Fruit fly (Drosophila melanogaster): Measurements from ENCODE around the gene Osi14.

The Osi14 gene

DNA sequence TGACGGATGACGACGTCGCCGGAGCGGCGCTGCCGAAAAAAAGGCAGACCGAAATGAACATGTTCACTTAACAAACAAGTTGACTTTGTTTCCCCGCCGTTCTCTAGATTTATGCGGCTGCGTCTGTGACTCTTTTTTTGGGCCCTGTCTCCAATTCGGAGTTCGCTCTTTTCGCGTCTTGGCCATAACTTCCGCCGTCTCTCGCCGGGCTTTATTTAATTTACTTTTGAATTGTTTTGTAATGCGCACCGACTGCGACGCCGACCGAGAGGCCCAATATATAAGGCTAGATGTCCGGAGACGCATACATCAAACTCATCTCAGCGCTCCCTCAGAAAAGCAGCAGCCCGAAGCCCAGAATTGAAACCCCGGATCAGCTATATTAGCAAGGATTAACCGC, at the start of gene Osi14:
TSS of gene Osi14 (plus strand) at position 301 of the 400 bp plus-strand sequence.
- TF ChIP-seq fkh (GFP tag; optimal IDR thresholded peaks at IDR 0.05) (no peak), CG34406 (GFP tag; optimal IDR thresholded peaks at IDR 0.05) (no peak), CG6792 (GFP tag; optimal IDR thresholded peaks at IDR 0.05) (no peak), CG10669 (GFP tag; optimal IDR thresholded peaks at IDR 0.05) (no peak), CG16779 (tag; optimal IDR thresholded peaks at IDR 0.05) (no peak), fd85E (GFP tag; optimal IDR thresholded peaks at IDR 0.05) (no peak), Hr4 (GFP tag; optimal IDR thresholded peaks at IDR 0.05) (no peak), CG6163 (GFP tag; IDR thresholded peaks at IDR 0.05) (no peak), Met (GFP tag; optimal IDR thresholded peaks at IDR 0.05) (no peak), achi (GFP tag; optimal IDR thresholded peaks at IDR 0.05) (no peak), Lpt (GFP tag; optimal IDR thresholded peaks at IDR 0.05) (no peak)

DNA sequence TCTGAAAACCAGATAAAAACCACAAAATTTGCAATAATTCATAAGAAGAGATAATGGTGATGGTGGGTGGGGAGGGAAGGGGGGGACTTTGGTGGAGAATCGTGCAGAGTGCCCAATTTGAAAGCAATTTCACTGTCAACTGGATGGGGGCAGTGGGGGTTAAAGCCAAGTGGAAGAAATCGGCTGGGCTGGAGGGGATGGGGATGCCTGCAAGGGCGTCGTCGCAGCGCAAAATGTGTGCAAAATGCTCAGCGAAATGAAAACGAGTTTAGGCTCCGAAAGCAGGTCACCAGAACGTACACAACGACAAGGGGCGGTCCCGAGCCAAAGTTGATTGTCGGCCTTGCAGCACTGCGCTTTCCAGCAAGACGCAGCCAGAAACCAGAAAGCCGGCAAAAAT, 46.1 kb upstream of the Osi14 start:
- TF ChIP-seq CG16779 (tag; optimal IDR thresholded peaks at IDR 0.05) (no peak), CG6854 (GFP tag; optimal IDR thresholded peaks at IDR 0.05) (peak; percentile 89), Blimp-1 (GFP tag; optimal IDR thresholded peaks at IDR 0.05) (peak; percentile 96), CG32006 (GFP tag; optimal IDR thresholded peaks at IDR 0.05) (no peak), Gug (GFP tag; IDR thresholded peaks at IDR 0.05) (no peak)

DNA sequence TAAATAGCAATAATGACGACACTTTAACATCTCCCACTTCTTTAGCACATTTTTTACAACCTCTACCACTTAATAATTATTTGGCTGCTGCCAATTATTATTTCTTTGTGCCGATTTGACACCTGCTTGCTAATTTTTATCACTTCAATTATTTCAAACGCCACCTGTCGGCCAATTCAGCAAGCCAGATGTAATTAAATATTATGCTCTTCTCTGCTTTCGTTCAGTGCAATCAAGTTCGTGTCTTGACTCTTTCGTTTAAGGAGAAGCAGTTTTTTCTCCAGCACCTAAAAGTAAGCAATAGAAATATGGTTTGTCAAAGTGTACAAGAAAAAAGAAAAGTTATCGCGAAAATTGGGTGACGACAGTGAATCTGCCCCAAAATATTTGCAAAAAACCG, 44.5 kb upstream of the Osi14 start:
- TF ChIP-seq Eip78C (GFP tag) (no peak), Smox (GFP tag; optimal IDR thresholded peaks at IDR 0.05) (no peak), lz (GFP tag; optimal IDR thresholded peaks at IDR 0.05) (no peak), CG3032 (tag; optimal IDR thresholded peaks at IDR 0.05) (no peak), CG1621 (tag; optimal IDR thresholded peaks at IDR 0.05) (no peak), CG11762 (GFP tag; optimal IDR thresholded peaks at IDR 0.05; ENCODE audit: insufficient read depth) (no peak), CG6808 (GFP tag; optimal IDR thresholded peaks at IDR 0.05) (no peak), vri (GFP tag; optimal IDR thresholded peaks at IDR 0.05) (no peak), Eip93F (GFP tag; optimal IDR thresholded peaks at IDR 0.05) (no peak), eg (GFP tag; IDR thresholded peaks at IDR 0.05) (no peak), svp (GFP tag) (no peak), CG6792 (GFP tag; optimal IDR thresholded peaks at IDR 0.05) (no peak)

DNA sequence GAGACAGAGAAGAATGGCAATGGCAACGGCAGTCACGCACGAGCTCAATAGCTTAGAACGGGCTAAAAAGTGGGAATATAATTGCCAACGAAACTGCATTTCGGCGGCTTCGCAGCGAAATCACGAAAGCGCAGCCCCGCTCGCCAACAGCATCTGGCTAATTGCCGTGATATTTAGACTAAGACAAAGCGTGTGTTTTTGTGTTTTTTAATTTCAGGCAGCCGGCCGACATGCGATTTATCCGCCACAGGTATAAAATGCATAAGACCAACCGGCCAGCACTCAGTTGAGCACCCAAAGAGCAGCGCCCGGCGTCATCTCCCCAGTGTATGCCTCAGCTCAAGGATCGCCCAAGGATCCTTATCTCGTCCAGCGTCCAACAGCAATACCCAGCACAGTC, 44.1 kb upstream of the Osi14 start, which contains the start of gene Osi8:
TSS of gene Osi8 (plus strand) at position 301 of the 400 bp plus-strand sequence.
- TF ChIP-seq Sox102F (GFP tag; optimal IDR thresholded peaks at IDR 0.05): no peak
- TF ChIP-seq CG15336 (GFP tag; IDR thresholded peaks at IDR 0.05): no peak
- no peak for TF ChIP-seq CG3032 (tag; optimal IDR thresholded peaks at IDR 0.05)
- TF ChIP-seq fd59A (GFP tag; optimal IDR thresholded peaks at IDR 0.05): no peak
- no peak for TF ChIP-seq cyc (GFP tag; optimal IDR thresholded peaks at IDR 0.05)
- no peak for TF ChIP-seq CG8632 (GFP tag; optimal IDR thresholded peaks at IDR 0.05)
- TF ChIP-seq CG6792 (GFP tag; optimal IDR thresholded peaks at IDR 0.05): no peak
- TF ChIP-seq Sox15 (GFP tag; optimal IDR thresholded peaks at IDR 0.05): no peak

DNA sequence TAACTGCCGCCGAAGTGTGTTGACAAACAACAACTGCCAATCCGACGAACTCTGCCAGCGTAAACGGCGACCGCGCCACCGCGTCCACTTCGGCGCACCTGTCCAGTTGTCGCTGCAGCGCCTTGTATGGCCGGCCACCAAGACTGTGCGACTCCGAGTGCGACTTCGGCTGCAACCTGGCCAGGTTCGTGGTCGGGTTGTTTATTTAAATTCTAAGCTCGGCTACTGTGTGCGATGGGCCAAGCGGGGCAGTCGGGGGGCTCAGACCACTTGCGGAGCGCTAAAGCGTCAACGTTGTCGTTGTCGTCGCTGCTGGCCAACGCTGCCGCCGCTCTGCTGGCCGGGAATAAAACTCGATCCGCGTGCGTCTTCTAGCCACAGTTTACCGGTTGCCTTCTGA, 39.1 kb upstream of the Osi14 start, which contains the start of gene Osi9:
TSS of gene Osi9 (plus strand) at position 375 of the 400 bp plus-strand sequence.
- TF ChIP-seq pdm3 (GFP tag; optimal IDR thresholded peaks at IDR 0.05) (no peak), CG15336 (GFP tag; IDR thresholded peaks at IDR 0.05) (0 out of 2 replicates have a peak, but pooled peaks have one; percentile 9), Eip78C (GFP tag) (peak; percentile 7)

DNA sequence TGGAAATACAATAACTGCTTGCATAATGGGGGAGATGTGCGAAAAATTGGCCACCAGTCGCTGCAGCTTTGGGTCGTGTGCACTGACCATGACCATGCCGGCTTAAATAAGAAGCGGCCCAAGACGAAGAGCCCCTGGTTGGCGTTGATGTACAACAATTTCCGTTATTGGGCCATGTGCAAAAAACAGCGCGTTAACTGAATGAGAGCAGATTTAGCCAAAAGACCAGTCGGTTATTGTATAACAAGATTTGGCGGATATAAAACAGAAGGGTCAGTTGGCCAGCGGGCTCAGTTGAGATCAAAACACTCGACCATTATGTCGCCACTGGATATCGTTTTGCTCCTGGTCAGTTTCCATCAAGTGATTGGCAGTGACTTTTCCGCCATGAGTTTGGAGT, 35.3 kb upstream of the Osi14 start, which contains the start of gene Osi10a:
TSS of gene Osi10a (plus strand) at position 301 of the 400 bp plus-strand sequence.
- no peak for TF ChIP-seq Lpt (GFP tag; optimal IDR thresholded peaks at IDR 0.05)
- TF ChIP-seq CG31627 (GFP tag; optimal IDR thresholded peaks at IDR 0.05): no peak
- TF ChIP-seq OdsH (GFP tag; optimal IDR thresholded peaks at IDR 0.05): no peak
- TF ChIP-seq Ets21C (GFP tag; optimal IDR thresholded peaks at IDR 0.05): no peak
- TF ChIP-seq Sox102F (GFP tag; optimal IDR thresholded peaks at IDR 0.05): no peak
- no peak for TF ChIP-seq topi (GFP tag; optimal IDR thresholded peaks at IDR 0.05)
- TF ChIP-seq Hr39 (GFP tag; optimal IDR thresholded peaks at IDR 0.05): no peak

Data from whole organism, prepupa.